Fruit fly (Drosophila melanogaster): ENCODE data around the gene CG9147.
A peak's percentile ranks its signal among the peaks of the same experiment; 100 is the strongest.

CG9147 gene

DNA sequence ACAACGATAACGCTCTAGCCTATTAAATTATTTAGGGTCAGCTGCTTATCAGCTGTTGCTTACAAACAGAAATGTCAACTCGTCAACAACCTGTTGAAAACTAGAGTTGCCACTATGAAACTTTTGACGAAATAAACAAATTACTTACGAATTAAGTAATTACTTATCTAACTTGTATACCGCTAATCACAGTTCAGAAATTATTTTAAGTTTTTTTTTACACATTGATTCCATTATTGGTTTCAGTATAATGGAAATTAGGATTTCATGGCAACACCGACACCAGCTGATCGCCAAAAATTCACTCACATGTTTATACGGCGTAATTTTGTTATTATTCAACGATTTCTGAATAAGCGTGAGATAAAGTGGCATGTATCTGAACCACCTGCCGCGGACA is 28.0 kb upstream of the CG9147 start, which contains the start of the genes CG9117 and CG31643 (continued):
- no peak for TF ChIP-seq E2f1 (GFP tag; IDR thresholded peaks at IDR 0.05)
- no peak for TF ChIP-seq wek (GFP tag; optimal IDR thresholded peaks at IDR 0.05)
- no peak for TF ChIP-seq CG4282 (GFP tag; optimal IDR thresholded peaks at IDR 0.05)
- peak; percentile 10 for TF ChIP-seq Dek (tag; optimal IDR thresholded peaks at IDR 0.05)
- TF ChIP-seq Elba2 (GFP tag; optimal IDR thresholded peaks at IDR 0.05), result peak; percentile 10
- TF ChIP-seq gcm2 (GFP tag; optimal IDR thresholded peaks at IDR 0.05), result no peak
- 0 out of 3 replicates have a peak, but pooled peaks have one; percentile 47 for TF ChIP-seq ase (GFP tag; IDR thresholded peaks at IDR 0.05)
- TF ChIP-seq CG3847 (GFP tag; IDR thresholded peaks at IDR 0.05), result peak; percentile 28; the same call in 1 of the 2 replicates
- peak; percentile 71 for TF ChIP-seq Side (GFP tag; optimal IDR thresholded peaks at IDR 0.05)
- TF ChIP-seq CG16815 (GFP tag; optimal IDR thresholded peaks at IDR 0.05), result no peak
- peak; percentile 11 for TF ChIP-seq twi (tag; optimal IDR thresholded peaks at IDR 0.05)
- TF ChIP-seq CG16813 (GFP tag; IDR thresholded peaks at IDR 0.05; ENCODE audit: partially characterized antibody), result no peak
- 0 out of 2 replicates have a peak, but pooled peaks have one; percentile 7 for TF ChIP-seq esg (GFP tag; conservative IDR thresholded peaks at IDR 0.05)
- no peak for TF ChIP-seq CG10565 (GFP tag; optimal IDR thresholded peaks at IDR 0.05)
- TF ChIP-seq lola (GFP tag; optimal IDR thresholded peaks at IDR 0.05), result peak in 1 of 3 experiments; percentile 45
- no peak for TF ChIP-seq HLHmδ (GFP tag; optimal IDR thresholded peaks at IDR 0.05)
- TF ChIP-seq grau (tag; optimal IDR thresholded peaks at IDR 0.05), result peak; percentile 56
- TF ChIP-seq CG31441 (GFP tag; IDR thresholded peaks at IDR 0.05), result no peak
- TF ChIP-seq CG8944 (GFP tag; optimal IDR thresholded peaks at IDR 0.05), result peak; percentile 54
- peak; percentile 68 for TF ChIP-seq Xbp1 (GFP tag; optimal IDR thresholded peaks at IDR 0.05)
- peak; percentile 34; the same call in 1 of the 2 replicates for TF ChIP-seq hbn (GFP tag; IDR thresholded peaks at IDR 0.05; ENCODE audit: partially characterized antibody)
- peak; percentile 78 for TF ChIP-seq row (GFP tag; IDR thresholded peaks at IDR 0.05)
- TF ChIP-seq kah (GFP tag; optimal IDR thresholded peaks at IDR 0.05), result peak; percentile 100
- TF ChIP-seq CG11456 (GFP tag; IDR thresholded peaks at IDR 0.05), result no peak
- TF ChIP-seq HmgZ (tag; optimal IDR thresholded peaks at IDR 0.05), result peak; percentile 78
- peak; percentile 42 for TF ChIP-seq CoRest (tag; optimal IDR thresholded peaks at IDR 0.05)
- no peak for TF ChIP-seq CG6854 (GFP tag; optimal IDR thresholded peaks at IDR 0.05)
- no peak for TF ChIP-seq zen2 (GFP tag; IDR thresholded peaks at IDR 0.05; ENCODE audit: partially characterized antibody)
- TF ChIP-seq hkb (optimal IDR thresholded peaks at IDR 0.05), result no peak
- peak; percentile 45; the same call in 1 of the 2 replicates for TF ChIP-seq hkb (GFP tag; IDR thresholded peaks at IDR 0.05)
- TF ChIP-seq NK7.1 (GFP tag; optimal IDR thresholded peaks at IDR 0.05), result no peak
- TF ChIP-seq en (GFP tag; optimal IDR thresholded peaks at IDR 0.05), result no peak
- no peak for TF ChIP-seq Nf-YC (tag; optimal IDR thresholded peaks at IDR 0.05)
- no peak for TF ChIP-seq CG14860 (GFP tag; IDR thresholded peaks at IDR 0.05; ENCODE audit: partially characterized antibody)
- peak; percentile 29 for TF ChIP-seq Bdp1 (GFP tag; optimal IDR thresholded peaks at IDR 0.05)
- TF ChIP-seq Spps (tag; optimal IDR thresholded peaks at IDR 0.05), result no peak
- TF ChIP-seq Blimp-1 (GFP tag; optimal IDR thresholded peaks at IDR 0.05), result no peak
- peak; percentile 60 to 61 for TF ChIP-seq dpn (GFP tag; optimal IDR thresholded peaks at IDR 0.05)
- TF ChIP-seq tll (GFP tag; optimal IDR thresholded peaks at IDR 0.05), result peak in 1 of 2 experiments; percentile 76
- TF ChIP-seq pho (GFP tag; optimal IDR thresholded peaks at IDR 0.05), result peak; percentile 47
- peak; percentile 57 for TF ChIP-seq CG12942 (GFP tag; optimal IDR thresholded peaks at IDR 0.05)
- TF ChIP-seq stc (GFP tag; IDR thresholded peaks at IDR 0.05), result peak; percentile 21; the same call in 1 of the 2 replicates
- no peak for TF ChIP-seq CG18011 (GFP tag; optimal IDR thresholded peaks at IDR 0.05)
- peak; percentile 20 for TF ChIP-seq CG17829 (tag; optimal IDR thresholded peaks at IDR 0.05)
- TF ChIP-seq kay (GFP tag; optimal IDR thresholded peaks at IDR 0.05), result peak; percentile 33
- TF ChIP-seq prd (optimal IDR thresholded peaks at IDR 0.05), result no peak
- TF ChIP-seq prd (GFP tag; IDR thresholded peaks at IDR 0.05), result peak; percentile 54; the same call in 1 of the 3 replicates
- TF ChIP-seq CG2712 (tag; optimal IDR thresholded peaks at IDR 0.05), result peak; percentile 57
- 0 out of 2 replicates have a peak, but pooled peaks have one; percentile 35 for TF ChIP-seq Awh (GFP tag; IDR thresholded peaks at IDR 0.05)
- peak; percentile 58 for TF ChIP-seq shn (GFP tag; optimal IDR thresholded peaks at IDR 0.05)
- no peak for TF ChIP-seq repo (GFP tag; optimal IDR thresholded peaks at IDR 0.05)

Measured in whole organism, embryonic.